Worm (Caenorhabditis elegans): Measurements from ENCODE around the gene C35D10.10.

C35D10.10 gene

ce11 chrIII:4878281-4878680, 16.7 kb upstream of the C35D10.10 start, which contains the start of the genes tost-1 and arx-6:
Gene tost-1 (minus strand): TSS chrIII:4878311.
Gene arx-6 (plus strand): TSS chrIII:4878658.
- TF ChIP-seq zag-1 (tag; optimal IDR thresholded peaks at IDR 0.05) (no peak), F10B5.3 (tag; optimal IDR thresholded peaks at IDR 0.05) (no peak), ceh-62 (tag; optimal IDR thresholded peaks at IDR 0.05) (no peak), aly-2 (tag; optimal IDR thresholded peaks at IDR 0.05) (no peak), set-16 (GFP tag; IDR thresholded peaks at IDR 0.05) (no peak), R02D3.7 (tag; optimal IDR thresholded peaks at IDR 0.05) (no peak), gei-8 (GFP tag; optimal IDR thresholded peaks at IDR 0.05) (no peak), vab-7 (GFP tag; IDR thresholded peaks at IDR 0.05) (no peak), lin-15B (tag; optimal IDR thresholded peaks at IDR 0.05) (no peak), fos-1 (tag; optimal IDR thresholded peaks at IDR 0.05) (no peak), lin-29 (GFP tag; IDR thresholded peaks at IDR 0.05) (no peak), nhr-111 (GFP tag; optimal IDR thresholded peaks at IDR 0.05) (no peak), nhr-41 (GFP tag; IDR thresholded peaks at IDR 0.05) (no peak), nhr-10 (tag; optimal IDR thresholded peaks at IDR 0.05) (no peak), zfp-3 (GFP tag; conservative IDR thresholded peaks at IDR 0.05) (no peak), saeg-2 (GFP tag; IDR thresholded peaks at IDR 0.05) (no peak), arid-1 (GFP tag; conservative IDR thresholded peaks at IDR 0.05) (no peak), mep-1 (tag; optimal IDR thresholded peaks at IDR 0.05) (no peak), nhr-25 (tag; optimal IDR thresholded peaks at IDR 0.05; ENCODE audit: borderline replicate concordance, insufficient read depth) (no peak), dpl-1 (GFP tag; optimal IDR thresholded peaks at IDR 0.05) (peak; percentile 84), hlh-30 (tag; optimal IDR thresholded peaks at IDR 0.05; ENCODE audit: insufficient read depth) (no peak), lin-13 (GFP tag; optimal IDR thresholded peaks at IDR 0.05) (no peak), F26F4.8 (GFP tag; conservative IDR thresholded peaks at IDR 0.05) (no peak), hmg-1.1 (GFP tag; IDR thresholded peaks at IDR 0.05) (no peak), F44E2.7 (GFP tag; IDR thresholded peaks at IDR 0.05) (no peak), F49E8.2 (tag; optimal IDR thresholded peaks at IDR 0.05; ENCODE audit: borderline replicate concordance) (no peak), T20F7.1 (GFP tag; optimal IDR thresholded peaks at IDR 0.05) (no peak), lin-38 (GFP tag; IDR thresholded peaks at IDR 0.05) (peak; percentile 93), pqm-1 (tag; optimal IDR thresholded peaks at IDR 0.05) (no peak), ama-1 (optimal IDR thresholded peaks at IDR 0.05) (no peak), madf-9 (GFP tag; conservative IDR thresholded peaks at IDR 0.05) (no peak), mes-2 (tag; optimal IDR thresholded peaks at IDR 0.05; ENCODE audit: poor library complexity, severe bottlenecking) (peak; percentile 81), spr-3 (GFP tag; optimal IDR thresholded peaks at IDR 0.05) (no peak), nhr-76 (tag; optimal IDR thresholded peaks at IDR 0.05) (no peak), ceh-44 (GFP tag; IDR thresholded peaks at IDR 0.05) (no peak), lsy-2 (tag; optimal IDR thresholded peaks at IDR 0.05) (peak in 1 of 2 experiments; percentile 69), mdl-1 (tag; optimal IDR thresholded peaks at IDR 0.05) (no peak), jun-1 (tag; optimal IDR thresholded peaks at IDR 0.05) (no peak), fkh-10 (GFP tag; optimal IDR thresholded peaks at IDR 0.05) (peak; percentile 19), lin-39 (tag; optimal IDR thresholded peaks at IDR 0.05) (no peak), nhr-237 (tag; optimal IDR thresholded peaks at IDR 0.05) (no peak), snpc-4 (tag; optimal IDR thresholded peaks at IDR 0.05) (no peak), daf-19 (GFP tag; conservative IDR thresholded peaks at IDR 0.05) (no peak), ceh-82 (tag; optimal IDR thresholded peaks at IDR 0.05) (no peak), F37D6.2 (tag; optimal IDR thresholded peaks at IDR 0.05) (no peak)

Measured in whole organism, L4 larva.